Fruit fly (Drosophila melanogaster) whole organism, adult: ENCODE data around the gene CG42685.

ENCODE experiments used
- CG11617 ChIP-seq: fragments of 200-800 bp; sonication (Bioruptor generic); optimal IDR thresholded peaks from 2 replicates; lab custom pipeline; 2017; ENCODE audit warnings: mild to moderate bottlenecking, missing biosample characterization, missing genetic modification reagents, missing genetic modification characterization
- CG12768 ChIP-seq: fragments of 200-800 bp; sonication (Bioruptor generic); optimal IDR thresholded peaks from 2 replicates; lab custom pipeline; 2017; ENCODE audit warnings: missing biosample characterization, missing genetic modification characterization, mild to moderate bottlenecking, moderate library complexity, missing genetic modification reagents
- CG14711 ChIP-seq: fragments of 200-800 bp; sonication (Bioruptor generic); optimal IDR thresholded peaks from 2 replicates; lab custom pipeline; 2018; ENCODE audit warnings: missing biosample characterization, mild to moderate bottlenecking, missing genetic modification characterization, moderate library complexity
- CG1620 ChIP-seq: fragments of 200-800 bp; sonication (Bioruptor generic); optimal IDR thresholded peaks from 2 replicates; lab custom pipeline; 2016; ENCODE audit warnings: missing biosample characterization, missing genetic modification characterization
- CG33017 ChIP-seq: fragments of 200-800 bp; sonication (Bioruptor generic); optimal IDR thresholded peaks from 2 replicates; lab custom pipeline; 2018; ENCODE audit warnings: missing biosample characterization, mild to moderate bottlenecking, missing genetic modification characterization, moderate library complexity
- CG5204 ChIP-seq: fragments of 200-800 bp; sonication (Bioruptor generic); optimal IDR thresholded peaks from 2 replicates; lab custom pipeline; 2016; ENCODE audit warnings: missing biosample characterization, missing genetic modification characterization
- CG7045 ChIP-seq: fragments of 200-800 bp; sonication (Bioruptor generic); optimal IDR thresholded peaks from 2 replicates; lab custom pipeline; 2017; ENCODE audit warnings: missing biosample characterization, mild to moderate bottlenecking, missing genetic modification characterization
- CG7101 ChIP-seq: fragments of 200-800 bp; sonication (Bioruptor generic); optimal IDR thresholded peaks from 2 replicates; lab custom pipeline; 2018; ENCODE audit warnings: missing biosample characterization, mild to moderate bottlenecking, missing genetic modification characterization, moderate library complexity
- Clk ChIP-seq: fragments of 200-800 bp; sonication (Bioruptor generic); optimal IDR thresholded peaks from 2 replicates; lab custom pipeline; 2017; ENCODE audit warnings: missing biosample characterization, missing genetic modification characterization
- Crg-1 ChIP-seq: fragments of 200-800 bp; sonication (Bioruptor generic); optimal IDR thresholded peaks from 2 replicates; lab custom pipeline; 2016; ENCODE audit warnings: missing biosample characterization, missing genetic modification characterization
- Hr96 ChIP-seq: fragments of 200-800 bp; sonication (Bioruptor generic); optimal IDR thresholded peaks from 2 replicates; lab custom pipeline; 2016; ENCODE audit warnings: missing biosample characterization, missing genetic modification characterization
- Mnt ChIP-seq: fragments of 200-800 bp; sonication (Bioruptor generic); optimal IDR thresholded peaks from 2 replicates; lab custom pipeline; 2016; ENCODE audit warnings: missing biosample characterization, mild to moderate bottlenecking, missing genetic modification characterization
- bab1 ChIP-seq: fragments of 200-800 bp; sonication (Bioruptor generic); optimal IDR thresholded peaks from 3 replicates; lab custom pipeline; 2019; ENCODE audit warnings: missing biosample characterization, mild to moderate bottlenecking, missing genetic modification characterization, moderate library complexity
- cic ChIP-seq: fragments of 200-800 bp; sonication (Bioruptor generic); optimal IDR thresholded peaks from 2 replicates; lab custom pipeline; 2017; ENCODE audit warnings: missing biosample characterization, mild to moderate bottlenecking, missing genetic modification characterization, moderate library complexity
- cnc ChIP-seq, 2 experiments: fragments of >200 bp; optimal IDR thresholded peaks; 2 replicates each; lab custom pipeline; 2017
- kay ChIP-seq: fragments of 200-800 bp; sonication (Bioruptor generic); peaks from one replicate; lab custom pipeline; 2016; ENCODE audit warnings: missing biosample characterization, missing genetic modification characterization, borderline replicate concordance
- ovo ChIP-seq: fragments of 200-800 bp; sonication (Bioruptor generic); optimal IDR thresholded peaks from 2 replicates; lab custom pipeline; 2016; ENCODE audit warnings: missing biosample characterization, missing genetic modification characterization
- pad ChIP-seq: fragments of 200-800 bp; sonication (Bioruptor generic); optimal IDR thresholded peaks from 3 replicates; lab custom pipeline; 2017; ENCODE audit warnings: missing biosample characterization, missing genetic modification characterization, mild to moderate bottlenecking, moderate library complexity, missing genetic modification reagents
- tj ChIP-seq: fragments of 200-800 bp; sonication (Bioruptor generic); optimal IDR thresholded peaks from 3 replicates; lab custom pipeline; 2017; ENCODE audit warnings: missing biosample characterization, mild to moderate bottlenecking, missing genetic modification characterization, moderate library complexity
- toe ChIP-seq: fragments of 200-800 bp; sonication (Bioruptor generic); optimal IDR thresholded peaks from 2 replicates; lab custom pipeline; 2016; ENCODE audit warnings: missing biosample characterization, missing genetic modification characterization

The CG42685 gene

DNA sequence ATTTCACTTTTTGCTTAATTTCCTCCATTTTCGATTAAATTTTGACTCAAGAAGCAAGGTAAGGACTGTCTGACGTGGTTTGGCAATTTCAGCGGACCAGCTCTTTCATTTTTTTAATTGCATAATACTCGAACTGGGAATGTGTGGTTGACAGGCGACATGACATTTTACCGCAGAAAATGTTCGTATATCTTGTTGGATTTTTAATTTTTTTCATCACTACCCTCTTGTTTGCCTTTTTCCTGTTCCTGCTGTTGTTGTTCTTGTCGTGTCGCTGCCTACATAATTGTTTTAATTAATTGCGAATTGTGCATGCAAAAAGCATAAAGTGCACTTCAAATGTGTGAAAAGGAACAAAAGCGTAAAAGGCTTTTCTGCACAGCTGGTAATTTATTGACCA is at the start of gene CG42685:
TSS of gene CG42685 (minus strand) at position 101 of the 400 bp plus-strand sequence.
- TF ChIP-seq pad (no peak), ovo (GFP tag; lab: Kevin White, UChicago) (no peak), Clk (GFP tag; lab: Kevin White, UChicago) (no peak), Crg-1 (no peak)

DNA sequence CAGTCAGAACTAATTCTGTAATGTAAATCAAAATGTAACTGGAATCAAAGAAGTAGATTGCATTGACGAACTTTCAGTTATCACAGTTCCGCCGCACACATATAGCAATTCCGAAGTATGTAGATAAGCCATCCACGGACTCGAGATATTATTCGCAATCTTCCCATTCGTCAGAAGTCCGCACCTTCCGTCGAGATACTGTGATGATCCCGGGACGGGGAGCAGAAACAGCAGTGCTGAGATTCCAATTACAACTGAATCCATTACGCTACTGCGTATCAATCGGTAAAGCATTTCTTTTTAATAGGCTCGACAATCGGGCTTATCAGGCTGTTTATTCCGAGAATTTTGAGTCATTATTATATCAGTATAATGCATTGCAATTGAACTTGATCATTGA is 44.7 kb upstream of the CG42685 start, which contains the start of gene CG4650:
TSS of gene CG4650 (minus strand) at position 269 of the 400 bp plus-strand sequence.
- TF ChIP-seq CG33017 (tag; lab: Kevin White, UChicago) (no peak), CG14711 (tag; lab: Kevin White, UChicago) (no peak), cnc (optimal IDR thresholded peaks at IDR 0.05; lab: Kevin White, UChicago) (no peak), toe (GFP tag; lab: Kevin White, UChicago) (no peak)

DNA sequence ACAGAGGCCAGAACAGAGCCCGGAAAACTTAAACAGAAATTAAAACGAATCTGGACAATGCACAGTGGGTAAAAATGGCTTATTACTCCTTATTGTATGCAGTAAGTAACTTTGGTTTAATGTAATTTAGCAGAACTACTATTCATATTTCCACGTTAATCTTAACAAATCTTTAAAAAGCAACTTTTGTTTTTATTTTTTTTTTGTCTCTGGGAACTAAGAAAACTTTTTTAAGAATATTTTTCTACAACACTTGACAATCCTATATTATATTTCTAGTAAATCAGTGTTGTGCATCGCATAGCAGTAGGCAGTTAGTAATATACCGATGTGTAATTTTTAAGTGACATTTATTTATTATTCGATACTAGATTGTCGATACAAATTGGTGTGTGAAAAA is 35.6 kb upstream of the CG42685 start, which contains the start of gene CG4701:
TSS of gene CG4701 (plus strand) at position 301 of the 400 bp plus-strand sequence.
- TF ChIP-seq pad (no peak), CG7045 (GFP tag; lab: Kevin White, UChicago) (no peak), toe (GFP tag; lab: Kevin White, UChicago) (no peak), Hr96 (GFP tag; lab: Kevin White, UChicago) (no peak), CG7101 (tag; lab: Kevin White, UChicago) (no peak), CG14711 (tag; lab: Kevin White, UChicago) (no peak), cnc (optimal IDR thresholded peaks at IDR 0.05; lab: Kevin White, UChicago) (no peak), CG33017 (tag; lab: Kevin White, UChicago) (no peak), CG11617 (GFP tag; lab: Kevin White, UChicago) (no peak), ovo (GFP tag; lab: Kevin White, UChicago) (no peak), Crg-1 (no peak), Mnt (no peak), CG5204 (GFP tag; lab: Kevin White, UChicago) (no peak), CG1620 (no peak), Clk (GFP tag; lab: Kevin White, UChicago) (no peak), tj (no peak), cic (GFP tag; lab: Kevin White, UChicago) (no peak), bab1 (GFP tag; lab: Kevin White, UChicago) (no peak), kay (GFP tag; lab: Kevin White, UChicago) (no peak)

DNA sequence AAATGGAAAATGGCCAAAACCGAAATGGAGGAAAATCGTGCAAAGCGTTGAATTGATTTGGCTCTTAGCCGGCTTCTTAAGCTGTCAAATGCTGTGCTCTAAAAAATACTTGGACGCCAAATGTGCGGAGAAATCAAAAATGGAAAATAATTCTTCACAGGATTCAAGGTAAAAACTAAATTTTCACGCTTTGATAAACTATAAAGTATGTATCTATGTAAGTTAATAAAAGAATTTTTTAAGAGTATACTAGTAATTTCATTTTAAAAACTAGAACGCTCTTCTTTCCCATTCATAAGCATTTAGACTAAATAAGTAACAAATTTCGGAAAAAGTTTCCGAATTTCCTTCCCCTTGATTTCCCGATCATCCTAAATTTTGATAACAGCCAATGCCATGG is 32.5 kb upstream of the CG42685 start, which contains the start of gene CSN1a:
TSS of gene CSN1a (plus strand) at position 301 of the 400 bp plus-strand sequence.
- TF ChIP-seq kay (GFP tag; lab: Kevin White, UChicago), result no peak
- no peak for TF ChIP-seq ovo (GFP tag; lab: Kevin White, UChicago)
- TF ChIP-seq toe (GFP tag; lab: Kevin White, UChicago), result no peak
- no peak for TF ChIP-seq Crg-1
- TF ChIP-seq CG11617 (GFP tag; lab: Kevin White, UChicago), result no peak
- no peak for TF ChIP-seq CG5204 (GFP tag; lab: Kevin White, UChicago)
- no peak for TF ChIP-seq cnc (optimal IDR thresholded peaks at IDR 0.05; lab: Kevin White, UChicago)
- TF ChIP-seq Clk (GFP tag; lab: Kevin White, UChicago), result no peak
- no peak for TF ChIP-seq Hr96 (GFP tag; lab: Kevin White, UChicago)
- TF ChIP-seq CG7101 (tag; lab: Kevin White, UChicago), result no peak
- TF ChIP-seq CG33017 (tag; lab: Kevin White, UChicago), result no peak
- TF ChIP-seq pad, result no peak
- no peak for TF ChIP-seq tj
- no peak for TF ChIP-seq CG14711 (tag; lab: Kevin White, UChicago)
- no peak for TF ChIP-seq CG1620

DNA sequence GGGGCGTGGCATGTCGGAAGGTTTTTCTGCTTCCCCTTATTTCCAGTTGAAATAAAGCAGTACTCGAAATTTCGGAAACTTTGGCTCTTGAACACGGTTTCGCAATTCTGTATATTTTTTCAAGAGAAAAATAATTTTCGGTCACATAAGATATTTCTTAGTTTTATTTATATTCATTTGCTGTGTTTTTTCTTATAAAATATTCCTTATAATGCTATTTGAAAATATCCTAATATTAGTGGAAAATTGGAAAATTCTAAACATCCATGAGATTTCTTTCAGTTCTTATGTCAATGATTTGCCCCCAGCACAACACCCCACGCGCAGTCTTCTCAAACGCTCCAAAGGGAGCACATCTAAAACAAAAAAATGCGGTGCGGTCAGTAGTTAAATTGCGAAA is 30.5 kb upstream of the CG42685 start, which contains the start of gene CG4691:
TSS of gene CG4691 (plus strand) at position 301 of the 400 bp plus-strand sequence.
- TF ChIP-seq cnc (optimal IDR thresholded peaks at IDR 0.05; lab: Kevin White, UChicago), result no peak
- TF ChIP-seq CG1620, result no peak
- no peak for TF ChIP-seq kay (GFP tag; lab: Kevin White, UChicago)
- TF ChIP-seq CG11617 (GFP tag; lab: Kevin White, UChicago), result no peak
- no peak for TF ChIP-seq CG12768
- no peak for TF ChIP-seq CG7101 (tag; lab: Kevin White, UChicago)
- no peak for TF ChIP-seq CG14711 (tag; lab: Kevin White, UChicago)
- no peak for TF ChIP-seq CG33017 (tag; lab: Kevin White, UChicago)
- TF ChIP-seq Hr96 (GFP tag; lab: Kevin White, UChicago), result no peak
- no peak for TF ChIP-seq CG7045 (GFP tag; lab: Kevin White, UChicago)
- TF ChIP-seq Mnt, result no peak
- no peak for TF ChIP-seq Clk (GFP tag; lab: Kevin White, UChicago)

DNA sequence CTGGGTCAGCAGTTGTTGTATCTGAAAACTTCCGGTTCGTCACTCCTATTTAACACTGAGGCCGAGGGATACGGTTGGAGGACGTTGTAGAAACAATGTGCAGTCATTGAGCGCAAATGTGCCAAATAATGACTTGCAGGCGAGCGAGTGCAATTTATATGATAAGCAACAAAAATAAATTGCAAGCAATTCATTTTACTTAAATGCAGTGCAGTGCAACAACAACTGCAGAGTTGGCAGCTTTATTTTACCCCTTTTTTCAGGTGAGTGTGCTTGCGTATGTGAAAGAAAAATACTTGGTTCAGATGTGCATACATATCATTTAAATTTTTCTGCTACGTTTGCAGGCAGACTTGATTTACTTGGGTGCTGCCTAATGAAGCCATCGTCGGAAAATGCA is 16.1 kb upstream of the CG42685 start:
- TF ChIP-seq CG11617 (GFP tag; lab: Kevin White, UChicago) (no peak), tj (peak; percentile 90), CG7101 (tag; lab: Kevin White, UChicago) (no peak), Crg-1 (no peak), kay (GFP tag; lab: Kevin White, UChicago) (no peak)

DNA sequence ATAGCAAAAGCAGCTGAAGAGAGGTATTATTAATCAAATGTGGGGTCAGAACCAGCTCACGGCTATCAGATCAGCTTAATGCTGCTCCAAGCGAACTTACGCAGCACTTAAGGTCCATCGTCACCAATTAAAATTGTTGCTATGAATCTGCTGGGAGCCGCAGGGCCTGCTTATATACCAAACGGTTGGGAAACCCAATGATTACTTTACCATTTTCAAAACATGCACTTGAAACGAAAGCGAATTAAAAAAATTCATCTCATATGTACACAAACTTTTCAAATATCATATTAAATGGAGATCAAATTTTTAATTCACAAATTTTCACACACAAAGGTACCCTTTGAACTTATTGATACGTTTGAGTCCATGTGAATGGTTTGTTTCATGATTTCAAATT is 15.1 kb upstream of the CG42685 start, which contains the start of gene CG42587:
TSS of gene CG42587 (minus strand) at position 143 of the 400 bp plus-strand sequence.
- TF ChIP-seq toe (GFP tag; lab: Kevin White, UChicago) (no peak), CG5204 (GFP tag; lab: Kevin White, UChicago) (no peak), cic (GFP tag; lab: Kevin White, UChicago) (no peak), bab1 (GFP tag; lab: Kevin White, UChicago) (no peak), ovo (GFP tag; lab: Kevin White, UChicago) (no peak), Clk (GFP tag; lab: Kevin White, UChicago) (no peak), tj (no peak), Crg-1 (no peak), CG11617 (GFP tag; lab: Kevin White, UChicago) (no peak), CG1620 (no peak)
